Worm (Caenorhabditis elegans) whole organism, mixed stage, embryonic: ENCODE results near the gene clc-20.

Experiments used
- M03D4.4 ChIP-seq: sonication (generic microtip); optimal IDR thresholded peaks from 2 replicates; lab custom pipeline; 2017; ENCODE audit warnings: mild to moderate bottlenecking, missing genetic modification characterization, missing compliant biosample characterization
- bed-3 ChIP-seq: fragments of 200-800 bp; sonication (Bioruptor generic); optimal IDR thresholded peaks from 3 replicates; lab custom pipeline; 2018; ENCODE audit warnings: mild to moderate bottlenecking, missing genetic modification characterization, moderate library complexity, missing compliant biosample characterization
- blmp-1 ChIP-seq: fragments of 150-350 bp; optimal IDR thresholded peaks from 2 replicates; lab custom pipeline; 2014; ENCODE audit warnings: missing biosample characterization, missing genetic modification characterization
- ceh-43 ChIP-seq: fragments of 200-800 bp; sonication (Bioruptor generic); optimal IDR thresholded peaks from 2 replicates; lab custom pipeline; 2018; ENCODE audit warnings: mild to moderate bottlenecking, missing genetic modification characterization, moderate library complexity, missing compliant biosample characterization
- ces-1 ChIP-seq: fragments of 150-350 bp; optimal IDR thresholded peaks from 2 replicates; lab custom pipeline; 2014; ENCODE audit warnings: missing biosample characterization, missing genetic modification reagents, missing genetic modification characterization
- cnd-1 ChIP-seq: fragments of 200-800 bp; sonication (Bioruptor generic); optimal IDR thresholded peaks from 2 replicates; lab custom pipeline; 2018; ENCODE audit warnings: mild to moderate bottlenecking, missing genetic modification characterization, missing compliant biosample characterization
- drap-1 ChIP-seq: fragments of 200-800 bp; sonication (Bioruptor generic); optimal IDR thresholded peaks from 3 replicates; lab custom pipeline; 2018; ENCODE audit warnings: mild to moderate bottlenecking, missing genetic modification characterization, missing compliant biosample characterization
- elt-1 ChIP-seq: sonication (generic microtip); optimal IDR thresholded peaks from 2 replicates; lab custom pipeline; 2017; ENCODE audit warnings: missing genetic modification characterization, mild to moderate bottlenecking, missing compliant biosample characterization, antibody characterized with exemption, moderate library complexity, borderline replicate concordance; ENCODE audit not compliant: insufficient read depth
- flh-1 ChIP-seq: fragments of 200-800 bp; sonication (Bioruptor generic); optimal IDR thresholded peaks from 2 replicates; lab custom pipeline; 2018; ENCODE audit warnings: mild to moderate bottlenecking, missing genetic modification characterization, moderate library complexity, missing compliant biosample characterization
- lin-13 ChIP-seq: fragments of 150-350 bp; optimal IDR thresholded peaks from 2 replicates; lab custom pipeline; 2014; ENCODE audit warnings: missing biosample characterization, missing genetic modification characterization
- lin-32 ChIP-seq: fragments of 200-800 bp; sonication (Bioruptor generic); optimal IDR thresholded peaks from 2 replicates; lab custom pipeline; 2018; ENCODE audit warnings: mild to moderate bottlenecking, missing genetic modification characterization, missing compliant biosample characterization
- mep-1 ChIP-seq: fragments of 150-350 bp; optimal IDR thresholded peaks from 2 replicates; lab custom pipeline; 2017; ENCODE audit warnings: missing biosample characterization, missing genetic modification reagents, missing genetic modification characterization, inconsistent platforms
- mls-2 ChIP-seq: sonication (generic microtip); optimal IDR thresholded peaks from 2 replicates; lab custom pipeline; 2016; ENCODE audit warnings: mild to moderate bottlenecking, missing genetic modification characterization, moderate library complexity, missing compliant biosample characterization
- nhr-12 ChIP-seq: fragments of 150-350 bp; optimal IDR thresholded peaks from 2 replicates; lab custom pipeline; 2014; ENCODE audit warnings: missing biosample characterization, missing genetic modification characterization
- nhr-2 ChIP-seq: fragments of 150-350 bp; optimal IDR thresholded peaks from 2 replicates; lab custom pipeline; 2014; ENCODE audit warnings: missing biosample characterization, missing genetic modification characterization
- nhr-237 ChIP-seq: fragments of 150-350 bp; optimal IDR thresholded peaks from 2 replicates; lab custom pipeline; 2014; ENCODE audit warnings: missing biosample characterization, missing genetic modification characterization
- nhr-28 ChIP-seq: fragments of 150-350 bp; optimal IDR thresholded peaks from 2 replicates; lab custom pipeline; 2014; ENCODE audit warnings: missing biosample characterization, missing genetic modification characterization
- nhr-76 ChIP-seq: sonication (generic microtip); optimal IDR thresholded peaks from 2 replicates; lab custom pipeline; 2017; ENCODE audit warnings: missing biosample characterization, missing genetic modification characterization
- pha-4 ChIP-seq: fragments of 150-350 bp; optimal IDR thresholded peaks from 2 replicates; lab custom pipeline; 2018; ENCODE audit warnings: missing biosample characterization, missing genetic modification reagents, missing genetic modification characterization
- snpc-4 ChIP-seq: fragments of 150-350 bp; optimal IDR thresholded peaks from 2 replicates; lab custom pipeline; 2014; ENCODE audit warnings: missing biosample characterization, missing genetic modification characterization
- sptf-1 ChIP-seq: sonication (generic microtip); optimal IDR thresholded peaks from 2 replicates; lab custom pipeline; 2017; ENCODE audit warnings: mild to moderate bottlenecking, missing genetic modification characterization, moderate library complexity, missing compliant biosample characterization
- tbx-8 ChIP-seq: fragments of 200-800 bp; sonication (Bioruptor generic); optimal IDR thresholded peaks from 2 replicates; lab custom pipeline; 2018; ENCODE audit warnings: mild to moderate bottlenecking, missing genetic modification characterization, moderate library complexity, missing compliant biosample characterization
- unc-120 ChIP-seq: sonication (generic microtip); optimal IDR thresholded peaks from 2 replicates; lab custom pipeline; 2017; ENCODE audit warnings: missing genetic modification characterization, missing compliant biosample characterization; ENCODE audit not compliant: poor library complexity, severe bottlenecking
- unc-39 ChIP-seq: fragments of 150-350 bp; optimal IDR thresholded peaks from 2 replicates; lab custom pipeline; 2014; ENCODE audit warnings: missing biosample characterization, missing genetic modification characterization
- unc-62 ChIP-seq: fragments of 150-350 bp; optimal IDR thresholded peaks from 2 replicates; lab custom pipeline; 2014; ENCODE audit warnings: missing biosample characterization, missing genetic modification reagents, missing genetic modification characterization
- ztf-11 ChIP-seq: fragments of 150-350 bp; optimal IDR thresholded peaks from 2 replicates; lab custom pipeline; 2014; ENCODE audit warnings: missing biosample characterization, missing genetic modification characterization

Gene clc-20

DNA sequence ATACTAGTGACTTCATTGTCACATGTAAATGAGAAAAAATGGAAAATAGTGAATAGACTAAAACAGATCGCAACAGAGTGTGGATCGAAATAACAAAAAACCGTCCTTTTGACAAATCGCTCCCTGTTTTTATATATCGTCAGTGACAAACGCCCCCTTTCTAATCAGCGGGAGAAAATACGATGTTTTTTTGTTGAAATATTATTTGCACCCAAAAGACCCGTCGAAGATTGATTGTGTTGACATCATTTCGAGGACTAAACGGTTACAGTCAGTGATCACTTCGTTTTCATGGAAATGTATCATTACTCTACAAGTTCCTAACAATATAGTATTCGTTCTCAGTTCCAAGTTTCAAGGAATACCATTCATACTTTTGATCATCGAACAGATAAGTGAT lies 32.9 kb upstream of the clc-20 start, which contains the start of gene dos-3:
Gene dos-3, minus strand, starts transcription at position 101 of the 400 bp plus-strand sequence.
- TF ChIP-seq ztf-11 (tag; lab: Kevin White, UChicago) (no peak), snpc-4 (no peak), ces-1 (GFP tag; lab: Kevin White, UChicago) (no peak), tbx-8 (no peak), bed-3 (GFP tag; lab: Kevin White, UChicago) (no peak), flh-1 (GFP tag; lab: Kevin White, UChicago) (no peak)

DNA sequence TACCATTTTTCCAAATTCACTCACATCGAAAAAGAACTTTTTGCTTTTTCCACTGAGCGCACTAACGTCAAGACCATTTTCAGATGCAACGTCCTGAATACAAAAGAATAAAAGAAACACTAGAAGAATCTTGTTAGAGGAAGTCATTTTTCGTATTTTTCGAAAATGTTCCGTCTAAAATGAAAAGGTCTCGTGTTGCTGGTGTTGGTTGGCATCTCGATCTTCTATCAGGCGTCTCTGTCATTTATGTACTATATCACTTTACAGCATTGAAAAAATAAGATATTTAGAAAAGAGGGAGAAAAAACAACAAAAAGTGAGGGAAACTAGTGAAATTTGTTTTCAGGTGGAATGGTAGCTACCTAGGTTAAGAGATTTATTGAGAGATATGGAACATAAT lies 31.2 kb upstream of the clc-20 start, which contains the start of gene K02F3.9:
Gene K02F3.9, minus strand, starts transcription at position 190 of the 400 bp plus-strand sequence.
- TF ChIP-seq snpc-4 (no peak), unc-62 (GFP tag; lab: Kevin White, UChicago) (no peak), lin-32 (GFP tag; lab: Kevin White, UChicago) (no peak), elt-1 (no peak), nhr-2 (tag; lab: Kevin White, UChicago) (no peak), ceh-43 (no peak)

DNA sequence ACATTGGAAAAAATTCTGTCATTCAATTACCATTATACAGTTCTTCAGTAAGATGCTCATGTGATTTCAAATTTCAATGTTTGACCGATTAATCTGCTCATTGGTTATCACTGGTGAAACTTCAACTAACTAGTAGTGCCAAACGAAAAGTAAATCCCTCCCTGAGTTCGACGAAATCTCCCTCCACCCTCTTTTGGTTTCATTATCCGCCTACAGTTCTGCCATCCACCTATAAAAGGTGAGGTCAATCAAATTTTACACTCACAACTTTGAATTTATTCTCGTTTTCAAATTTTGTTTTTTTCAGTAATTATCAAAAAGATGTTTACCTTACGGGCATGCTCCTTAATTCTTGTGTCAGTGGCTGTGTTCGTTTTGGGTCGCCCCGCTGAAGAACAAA lies 29.8 kb upstream of the clc-20 start, which contains the start of gene far-8:
Gene far-8, plus strand, starts transcription at position 301 of the 400 bp plus-strand sequence.
- TF ChIP-seq ces-1 (GFP tag; lab: Kevin White, UChicago): no peak
- TF ChIP-seq blmp-1: no peak
- no peak for TF ChIP-seq nhr-76
- TF ChIP-seq nhr-237 (tag; lab: Kevin White, UChicago): no peak
- TF ChIP-seq mep-1: no peak
- no peak for TF ChIP-seq flh-1 (GFP tag; lab: Kevin White, UChicago)
- TF ChIP-seq nhr-12 (tag; lab: Kevin White, UChicago): no peak
- TF ChIP-seq nhr-28 (tag; lab: Kevin White, UChicago): no peak

DNA sequence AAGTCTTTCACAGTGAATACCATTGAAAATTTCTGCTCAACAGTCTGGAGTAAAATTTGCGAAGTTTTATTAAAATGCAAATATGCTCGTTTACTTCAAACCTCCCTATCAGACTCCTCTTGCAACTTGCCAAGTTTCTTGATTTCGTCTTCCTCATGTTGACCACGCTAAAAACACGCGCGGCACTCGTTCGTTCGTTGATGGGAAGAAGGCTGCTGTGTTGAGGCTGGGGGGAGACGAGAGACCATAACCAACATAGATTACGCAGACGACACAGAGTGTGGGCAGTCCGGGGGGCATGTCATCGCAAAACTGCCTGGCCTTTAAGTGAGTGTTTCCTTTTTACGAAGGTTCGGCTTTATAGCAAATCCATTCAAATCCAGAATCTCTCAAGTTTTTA lies 28.4 kb upstream of the clc-20 start:
- TF ChIP-seq nhr-237 (tag; lab: Kevin White, UChicago) (no peak), ztf-11 (tag; lab: Kevin White, UChicago) (peak; percentile 14), mls-2 (tag; lab: Kevin White, UChicago) (peak; percentile 17), unc-39 (tag; lab: Kevin White, UChicago) (no peak)
- TF ChIP-seq, all 35 proteins: peak for 2

DNA sequence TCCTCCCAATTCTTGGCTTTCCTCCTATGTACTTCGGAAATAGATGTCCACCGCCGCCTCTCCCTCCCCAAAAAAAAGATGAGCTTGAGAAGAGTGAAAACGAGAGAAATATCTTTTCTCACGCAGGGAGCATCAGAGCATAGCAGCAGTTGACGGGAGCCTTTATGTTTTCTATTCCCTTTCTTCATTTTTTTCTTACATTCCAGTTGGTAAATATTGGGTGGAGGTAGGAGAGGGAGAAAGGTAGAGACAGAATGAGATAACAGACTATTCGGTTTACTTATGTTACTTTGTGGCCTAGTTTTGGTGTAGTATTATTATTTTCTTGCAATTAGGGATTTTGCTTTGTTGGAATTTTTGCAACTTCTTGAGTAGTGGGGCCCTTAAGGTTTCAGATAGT lies 27.8 kb upstream of the clc-20 start:
- TF ChIP-seq tbx-8 (no peak), ces-1 (GFP tag; lab: Kevin White, UChicago) (no peak)
- TF ChIP-seq, all 35 proteins: peak for 0

ce11 chrIII:845485-845884 lies 26.9 kb upstream of the clc-20 start, which contains the start of gene K02F3.2:
K02F3.2 (plus strand) TSS chrIII:845841.
- no peak for TF ChIP-seq M03D4.4 (tag; lab: Kevin White, UChicago)
- TF ChIP-seq elt-1: peak; percentile 17
- TF ChIP-seq ces-1 (GFP tag; lab: Kevin White, UChicago): peak; percentile 58
- TF ChIP-seq blmp-1: no peak

DNA sequence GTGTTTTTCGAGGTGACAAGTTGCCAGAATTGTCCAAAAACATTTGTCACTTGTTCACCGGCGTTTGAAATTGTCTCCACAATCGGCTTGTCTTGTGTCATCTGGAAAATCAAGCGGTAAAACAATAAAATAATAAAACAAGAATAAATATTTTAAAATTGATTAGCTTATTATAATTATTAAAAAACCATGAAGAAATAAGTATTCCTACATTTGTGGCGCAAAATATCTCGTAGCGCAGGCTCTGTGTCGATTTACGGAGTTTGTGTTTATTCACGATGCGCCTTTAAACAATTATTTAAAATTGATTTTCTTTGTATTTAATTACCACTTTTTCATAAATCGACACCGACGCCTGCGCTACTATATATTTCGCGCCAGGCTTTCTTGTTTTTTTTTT lies 20.1 kb upstream of the clc-20 start, which contains the start of gene moma-1:
Gene moma-1, minus strand, starts transcription at position 101 of the 400 bp plus-strand sequence.
- TF ChIP-seq unc-39 (tag; lab: Kevin White, UChicago) (no peak), sptf-1 (tag; lab: Kevin White, UChicago) (no peak), flh-1 (GFP tag; lab: Kevin White, UChicago) (no peak), drap-1 (GFP tag; lab: Kevin White, UChicago) (no peak), M03D4.4 (tag; lab: Kevin White, UChicago) (no peak), unc-120 (tag; lab: Kevin White, UChicago) (no peak), lin-13 (tag; lab: Kevin White, UChicago) (no peak)

DNA sequence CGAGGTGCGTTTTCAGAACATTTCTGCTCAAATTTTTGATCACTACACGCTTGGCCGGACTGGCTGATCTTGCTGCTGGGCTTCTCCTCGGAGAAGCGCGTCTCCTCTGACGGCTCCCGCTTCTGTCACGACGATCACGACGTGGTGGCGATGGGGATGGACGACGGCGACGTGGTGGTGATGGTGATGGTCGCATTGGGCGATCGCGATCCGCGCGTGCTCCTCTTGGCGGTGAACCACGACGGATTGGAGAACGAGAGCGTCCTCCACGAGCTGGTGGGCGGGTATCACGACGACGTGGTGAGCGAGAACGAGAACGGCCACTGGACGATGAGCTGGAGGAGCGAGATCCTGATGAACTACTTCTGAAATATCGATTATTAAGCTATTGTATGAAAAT lies 19.0 kb upstream of the clc-20 start:
- no peak for TF ChIP-seq cnd-1 (tag; lab: Kevin White, UChicago)
- TF ChIP-seq unc-62 (GFP tag; lab: Kevin White, UChicago): no peak
- TF ChIP-seq pha-4 (tag; lab: Kevin White, UChicago): no peak
- TF ChIP-seq, all 35 proteins: peak for 0
